Worm (Caenorhabditis elegans): Measurements from ENCODE around the gene C49F8.15.

C49F8.15 gene

DNA sequence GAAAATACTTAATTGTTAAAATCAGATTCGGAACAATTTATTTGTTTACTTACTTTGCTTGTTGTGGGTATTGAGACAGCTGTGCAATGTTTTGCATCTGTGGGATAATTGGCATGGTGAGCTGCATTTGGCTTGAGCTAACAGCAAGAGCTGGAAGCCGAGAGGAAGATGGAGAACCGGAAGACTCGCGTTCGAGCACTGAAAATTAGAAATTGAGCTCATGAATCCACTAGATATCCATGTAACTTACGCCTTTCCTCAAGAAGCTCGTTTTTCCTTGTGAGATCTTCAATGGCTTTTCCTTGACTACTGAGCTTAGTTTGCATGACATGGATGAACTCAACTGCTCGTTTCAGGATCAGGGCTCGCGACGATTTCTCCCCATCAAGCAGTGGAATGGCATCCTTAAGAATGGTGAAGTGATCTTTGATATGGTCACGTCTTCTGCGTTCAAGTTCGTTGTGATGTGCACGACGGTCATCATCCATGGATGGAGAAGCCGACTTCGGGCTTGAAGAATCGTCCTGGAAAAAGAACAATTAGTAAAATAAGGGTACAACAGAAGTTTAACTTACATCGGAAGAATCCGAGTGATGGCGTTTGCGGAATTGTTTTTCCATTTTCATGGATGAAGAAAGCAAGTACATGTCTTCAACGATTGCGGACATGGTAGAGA, 12.1 kb downstream of the C49F8.15 start:
- TF ChIP-seq ceh-16 (tag; optimal IDR thresholded peaks at IDR 0.05) (no peak), ama-1 (optimal IDR thresholded peaks at IDR 0.05) (peak; percentile 78), ZK546.5 (tag; optimal IDR thresholded peaks at IDR 0.05) (no peak), ceh-9 (tag; optimal IDR thresholded peaks at IDR 0.05) (no peak), ztf-11 (tag; optimal IDR thresholded peaks at IDR 0.05) (no peak), jun-1 (tag; optimal IDR thresholded peaks at IDR 0.05) (no peak), elt-2 (tag; optimal IDR thresholded peaks at IDR 0.05) (no peak), nhr-43 (tag; optimal IDR thresholded peaks at IDR 0.05; ENCODE audit: poor library complexity, severe bottlenecking) (peak; percentile 71), R02D3.7 (tag; optimal IDR thresholded peaks at IDR 0.05) (no peak), fkh-10 (GFP tag; optimal IDR thresholded peaks at IDR 0.05) (no peak), snpc-4 (tag; optimal IDR thresholded peaks at IDR 0.05) (no peak), mdl-1 (tag; optimal IDR thresholded peaks at IDR 0.05) (no peak), nhr-67 (tag; optimal IDR thresholded peaks at IDR 0.05) (no peak), lin-39 (tag; optimal IDR thresholded peaks at IDR 0.05) (peak; percentile 19), pqm-1 (tag; optimal IDR thresholded peaks at IDR 0.05) (no peak), ceh-82 (tag; optimal IDR thresholded peaks at IDR 0.05) (no peak), sea-2 (GFP tag; optimal IDR thresholded peaks at IDR 0.05) (no peak), nhr-28 (tag; optimal IDR thresholded peaks at IDR 0.05) (no peak), eor-1 (tag; optimal IDR thresholded peaks at IDR 0.05) (no peak), egl-27 (tag; optimal IDR thresholded peaks at IDR 0.05) (no peak)

DNA sequence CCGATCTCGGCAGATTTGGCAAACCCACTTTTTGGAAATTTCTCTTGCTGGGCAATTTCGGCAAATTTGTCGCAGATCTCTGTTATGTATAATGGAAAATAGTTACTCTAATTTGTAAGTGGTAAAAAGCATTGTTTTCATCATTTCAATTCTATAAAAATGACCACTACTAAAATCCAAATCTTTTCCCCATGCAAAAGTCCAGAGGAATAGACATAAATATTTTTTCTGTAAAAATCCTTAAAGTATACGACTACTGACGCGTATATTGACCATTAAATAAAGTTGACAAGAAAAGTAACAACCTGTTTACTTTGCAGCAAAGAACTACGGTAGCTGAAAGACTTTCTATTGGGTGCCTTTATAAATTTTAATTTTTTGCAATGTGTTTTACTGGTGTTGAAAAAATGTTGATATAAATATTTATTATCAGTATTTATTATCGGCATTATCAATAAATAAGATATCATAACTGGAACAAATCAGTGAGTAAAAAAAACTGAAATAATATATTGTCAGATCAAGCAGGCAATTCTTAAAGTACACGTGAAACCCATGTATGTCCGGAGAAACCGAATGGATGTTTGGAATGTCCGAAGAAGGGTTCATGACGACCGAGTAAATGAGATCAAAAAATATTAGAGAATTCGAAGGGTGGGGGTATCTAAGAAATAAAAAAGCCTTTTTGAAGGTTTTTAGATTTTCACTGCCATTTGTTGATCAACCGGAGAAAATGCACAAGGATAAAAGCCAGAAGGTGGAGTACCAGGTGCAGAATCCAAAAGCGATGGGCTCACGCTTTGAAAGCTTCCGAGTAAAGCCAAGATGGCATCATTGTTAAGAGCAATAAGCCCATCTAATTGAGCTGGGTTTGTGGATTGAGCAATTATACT, 12.9 kb downstream of the C49F8.15 start:
- TF ChIP-seq eor-1 (tag; optimal IDR thresholded peaks at IDR 0.05) = peak in 1 of 2 experiments; percentile 36
- no peak for TF ChIP-seq nhr-77 (tag; optimal IDR thresholded peaks at IDR 0.05)
- peak; percentile 24 for TF ChIP-seq R02D3.7 (tag; optimal IDR thresholded peaks at IDR 0.05)
- TF ChIP-seq unc-39 (tag; optimal IDR thresholded peaks at IDR 0.05) = no peak
- TF ChIP-seq nhr-237 (tag; optimal IDR thresholded peaks at IDR 0.05) = no peak
- TF ChIP-seq ztf-4 (tag; optimal IDR thresholded peaks at IDR 0.05) = peak; percentile 82
- no peak for TF ChIP-seq hmg-11 (tag; optimal IDR thresholded peaks at IDR 0.05)
- TF ChIP-seq elt-1 (tag; optimal IDR thresholded peaks at IDR 0.05) = no peak
- no peak for TF ChIP-seq fkh-10 (GFP tag; optimal IDR thresholded peaks at IDR 0.05)
- TF ChIP-seq elt-2 (tag; optimal IDR thresholded peaks at IDR 0.05) = peak; percentile 32
- no peak for TF ChIP-seq unc-62 (GFP tag; optimal IDR thresholded peaks at IDR 0.05)
- peak; percentile 34 for TF ChIP-seq pha-4 (tag; optimal IDR thresholded peaks at IDR 0.05)
- peak; percentile 46 for TF ChIP-seq nhr-67 (tag; optimal IDR thresholded peaks at IDR 0.05)
- no peak for TF ChIP-seq ceh-9 (tag; optimal IDR thresholded peaks at IDR 0.05)
- TF ChIP-seq egl-27 (tag; optimal IDR thresholded peaks at IDR 0.05) = no peak
- no peak for TF ChIP-seq nhr-76 (tag; optimal IDR thresholded peaks at IDR 0.05)
- peak; percentile 54 for TF ChIP-seq nhr-28 (tag; optimal IDR thresholded peaks at IDR 0.05)
- no peak for TF ChIP-seq ceh-28 (tag; optimal IDR thresholded peaks at IDR 0.05)
- no peak for TF ChIP-seq ztf-11 (tag; optimal IDR thresholded peaks at IDR 0.05)
- TF ChIP-seq jun-1 (tag; optimal IDR thresholded peaks at IDR 0.05) = no peak
- TF ChIP-seq fkh-2 (tag; optimal IDR thresholded peaks at IDR 0.05) = no peak
- no peak for TF ChIP-seq sea-2 (GFP tag; optimal IDR thresholded peaks at IDR 0.05)
- peak; percentile 83 for TF ChIP-seq tbx-2 (tag; optimal IDR thresholded peaks at IDR 0.05)
- TF ChIP-seq nhr-43 (tag; optimal IDR thresholded peaks at IDR 0.05; ENCODE audit: poor library complexity, severe bottlenecking) = peak; percentile 92
- TF ChIP-seq lin-15B (tag; optimal IDR thresholded peaks at IDR 0.05) = no peak
- no peak for TF ChIP-seq nhr-12 (tag; optimal IDR thresholded peaks at IDR 0.05)
- no peak for TF ChIP-seq mml-1 (tag; optimal IDR thresholded peaks at IDR 0.05)
- peak; percentile 27 for TF ChIP-seq ceh-82 (tag; optimal IDR thresholded peaks at IDR 0.05)
- TF ChIP-seq nfya-1 (tag; optimal IDR thresholded peaks at IDR 0.05; ENCODE audit: insufficient read depth) = peak; percentile 10
- TF ChIP-seq lsy-12 (tag; optimal IDR thresholded peaks at IDR 0.05) = peak; percentile 63
- TF ChIP-seq snpc-4 (tag; optimal IDR thresholded peaks at IDR 0.05) = no peak
- no peak for TF ChIP-seq daf-12 (tag; optimal IDR thresholded peaks at IDR 0.05)
- no peak for TF ChIP-seq nhr-11 (tag; optimal IDR thresholded peaks at IDR 0.05)
- no peak for TF ChIP-seq egl-5 (tag; optimal IDR thresholded peaks at IDR 0.05)
- peak in 1 of 3 experiments; percentile 67 for TF ChIP-seq elt-3 (tag; optimal IDR thresholded peaks at IDR 0.05)
- TF ChIP-seq skn-1 (tag; optimal IDR thresholded peaks at IDR 0.05) = no peak
- TF ChIP-seq nhr-25 (tag; optimal IDR thresholded peaks at IDR 0.05) = no peak
- no peak for TF ChIP-seq lin-39 (tag; optimal IDR thresholded peaks at IDR 0.05)
- TF ChIP-seq nhr-23 (tag; optimal IDR thresholded peaks at IDR 0.05) = peak; percentile 31
- TF ChIP-seq fos-1 (tag; optimal IDR thresholded peaks at IDR 0.05) = no peak
- no peak for TF ChIP-seq zag-1 (tag; optimal IDR thresholded peaks at IDR 0.05)
- TF ChIP-seq aly-2 (tag; optimal IDR thresholded peaks at IDR 0.05) = no peak
- TF ChIP-seq ZK546.5 (tag; optimal IDR thresholded peaks at IDR 0.05) = no peak
- peak; percentile 98 for TF ChIP-seq ama-1 (optimal IDR thresholded peaks at IDR 0.05)
- TF ChIP-seq pqm-1 (tag; optimal IDR thresholded peaks at IDR 0.05) = peak; percentile 79
